Fruit fly (Drosophila melanogaster) whole organism, embryonic: Measurements from ENCODE around the gene CG12301.
A peak's percentile ranks its signal among the peaks of the same experiment; 100 is the strongest.

Experiments used
- Ada2b ChIP-seq: fragments of 200-800 bp; sonication (Bioruptor generic); IDR thresholded peaks from 2 replicates; pipeline ENCODE4 v1.3.6; 2022; ENCODE audit warnings: missing biosample characterization, missing genetic modification characterization
- CG10274 ChIP-seq: fragments of 200-800 bp; sonication (Bioruptor generic); optimal IDR thresholded peaks from 3 replicates; lab custom pipeline; 2017; ENCODE audit warnings: missing biosample characterization, mild to moderate bottlenecking, missing genetic modification characterization
- CG10565 ChIP-seq: fragments of 200-800 bp; sonication (Bioruptor generic); optimal IDR thresholded peaks from 3 replicates; lab custom pipeline; 2016; ENCODE audit warnings: missing biosample characterization, mild to moderate bottlenecking, missing genetic modification characterization
- CG10959 ChIP-seq: fragments of 200-800 bp; sonication (Bioruptor generic); IDR thresholded peaks from 2 replicates; pipeline ENCODE4 v1.3.6; 2022; ENCODE audit warnings: missing biosample characterization, missing genetic modification characterization
- CG11504 ChIP-seq: fragments of 200-800 bp; sonication (Bioruptor generic); optimal IDR thresholded peaks from 3 replicates; lab custom pipeline; 2019; ENCODE audit warnings: missing biosample characterization, mild to moderate bottlenecking, missing genetic modification characterization, moderate library complexity
- CG13624 ChIP-seq: fragments of 200-800 bp; sonication (Bioruptor generic); optimal IDR thresholded peaks from 2 replicates; lab custom pipeline; 2016; ENCODE audit warnings: missing biosample characterization, missing genetic modification characterization
- CG1529 ChIP-seq: fragments of 200-800 bp; sonication (Bioruptor generic); optimal IDR thresholded peaks from 3 replicates; lab custom pipeline; 2018; ENCODE audit warnings: missing biosample characterization, missing genetic modification characterization
- CG15696 ChIP-seq: fragments of 200-800 bp; sonication (Bioruptor generic); optimal IDR thresholded peaks from 2 replicates; lab custom pipeline; 2019; ENCODE audit warnings: missing biosample characterization, mild to moderate bottlenecking, missing genetic modification characterization, moderate library complexity
- CG17359 ChIP-seq: fragments of 200-800 bp; sonication (Bioruptor generic); optimal IDR thresholded peaks from 3 replicates; lab custom pipeline; 2018; ENCODE audit warnings: missing biosample characterization, mild to moderate bottlenecking, missing genetic modification characterization, moderate library complexity
- CG17361 ChIP-seq: fragments of 200-800 bp; sonication (Bioruptor generic); IDR thresholded peaks from 3 replicates; pipeline ENCODE4 v1.3.6; 2022; ENCODE audit warnings: missing biosample characterization, missing genetic modification characterization
- CG18011 ChIP-seq: fragments of 200-800 bp; sonication (Bioruptor generic); optimal IDR thresholded peaks from 2 replicates; lab custom pipeline; 2017; ENCODE audit warnings: missing biosample characterization, missing genetic modification characterization, mild to moderate bottlenecking, moderate library complexity, missing genotype
- CG18476 ChIP-seq: fragments of 200-800 bp; sonication (Bioruptor generic); optimal IDR thresholded peaks from 2 replicates; lab custom pipeline; 2016; ENCODE audit warnings: missing biosample characterization, mild to moderate bottlenecking, missing genetic modification characterization
- CG18764 ChIP-seq: fragments of 200-800 bp; sonication (Bioruptor generic); optimal IDR thresholded peaks from 3 replicates; lab custom pipeline; 2016; ENCODE audit warnings: missing biosample characterization, missing genetic modification characterization
- CG2116 ChIP-seq: fragments of 200-800 bp; sonication (Bioruptor generic); optimal IDR thresholded peaks from 3 replicates; lab custom pipeline; 2018; ENCODE audit warnings: missing biosample characterization, mild to moderate bottlenecking, missing genetic modification characterization
- CG2712 ChIP-seq: fragments of 200-800 bp; optimal IDR thresholded peaks from 3 replicates; lab custom pipeline; 2019; ENCODE audit warnings: missing biosample characterization, mild to moderate bottlenecking, missing genetic modification characterization, moderate library complexity
- CG4730 ChIP-seq: fragments of 200-800 bp; sonication (Bioruptor generic); IDR thresholded peaks from 2 replicates; pipeline ENCODE4 v1.3.6; 2022; ENCODE audit warnings: missing biosample characterization, missing genetic modification characterization
- CG7786 ChIP-seq: fragments of 200-800 bp; sonication (Bioruptor generic); optimal IDR thresholded peaks from 2 replicates; lab custom pipeline; 2016; ENCODE audit warnings: missing biosample characterization, missing genetic modification characterization
- CG8290 ChIP-seq, 3 experiments: fragments of 200-800 bp; sonication (Bioruptor generic); optimal IDR thresholded peaks; 2 replicates each; lab custom pipeline; 2016 to 2019; ENCODE audit warnings: missing biosample characterization in 3 of 3, missing genetic modification characterization in 3 of 3, mild to moderate bottlenecking in 2 of 3, moderate library complexity in 1 of 3
- CG8359 ChIP-seq: fragments of 200-800 bp; sonication (Bioruptor generic); optimal IDR thresholded peaks from 2 replicates; lab custom pipeline; 2017; ENCODE audit warnings: missing biosample characterization, mild to moderate bottlenecking, missing genetic modification characterization, borderline replicate concordance
- CG8388 ChIP-seq: fragments of 200-800 bp; sonication (Bioruptor generic); optimal IDR thresholded peaks from 2 replicates; lab custom pipeline; 2019; ENCODE audit warnings: missing biosample characterization, mild to moderate bottlenecking, missing genetic modification characterization, moderate library complexity
- CG8924 ChIP-seq: fragments of 200-800 bp; optimal IDR thresholded peaks from 3 replicates; lab custom pipeline; 2019; ENCODE audit warnings: missing biosample characterization, mild to moderate bottlenecking, missing genetic modification characterization, moderate library complexity
- CG9215 ChIP-seq: fragments of 200-800 bp; sonication (Bioruptor generic); IDR thresholded peaks from 2 replicates; pipeline ENCODE4 v1.3.6; 2022; ENCODE audit warnings: missing biosample characterization, missing genetic modification characterization
- CG9437 ChIP-seq: fragments of 200-800 bp; sonication (Bioruptor generic); optimal IDR thresholded peaks from 2 replicates; lab custom pipeline; 2018; ENCODE audit warnings: missing biosample characterization, mild to moderate bottlenecking, missing genetic modification characterization
- CG9797 ChIP-seq: fragments of 200-800 bp; sonication (Bioruptor generic); optimal IDR thresholded peaks from 3 replicates; lab custom pipeline; 2018; ENCODE audit warnings: missing biosample characterization, mild to moderate bottlenecking, missing genetic modification characterization
- Dip2 ChIP-seq: fragments of 200-800 bp; sonication (Bioruptor generic); IDR thresholded peaks from 2 replicates; pipeline ENCODE4 v1.3.6; 2022; ENCODE audit warnings: missing biosample characterization, missing genetic modification characterization
- Dref ChIP-seq: fragments of 200-800 bp; sonication (Bioruptor generic); IDR thresholded peaks from 2 replicates; pipeline ENCODE4 v1.3.6; 2022; ENCODE audit warnings: missing biosample characterization, missing genetic modification characterization
- E2f2 ChIP-seq: fragments of 200-800 bp; sonication (Bioruptor generic); IDR thresholded peaks from 2 replicates; pipeline ENCODE4 v1.3.6; 2022; ENCODE audit warnings: missing biosample characterization, missing genetic modification characterization
- Fer3 ChIP-seq: fragments of 200-800 bp; sonication (Bioruptor generic); optimal IDR thresholded peaks from 2 replicates; lab custom pipeline; 2018; ENCODE audit warnings: missing biosample characterization, mild to moderate bottlenecking, missing genetic modification characterization, moderate library complexity
- H15 ChIP-seq: fragments of 200-800 bp; sonication (Bioruptor generic); IDR thresholded peaks from 3 replicates; pipeline ENCODE4 v1.3.6; 2022; ENCODE audit warnings: missing biosample characterization, missing genetic modification characterization
- Hand ChIP-seq: fragments of 200-800 bp; sonication (Bioruptor generic); optimal IDR thresholded peaks from 2 replicates; lab custom pipeline; 2017; ENCODE audit warnings: mild to moderate bottlenecking, missing biosample characterization, missing genetic modification reagents, missing genetic modification characterization
- Lhr ChIP-seq: fragments of 200-800 bp; sonication (Bioruptor generic); optimal IDR thresholded peaks from 3 replicates; lab custom pipeline; 2017; ENCODE audit warnings: mild to moderate bottlenecking, missing biosample characterization, missing genetic modification reagents, missing genetic modification characterization
- Mrtf ChIP-seq: fragments of 200-800 bp; sonication (Bioruptor generic); IDR thresholded peaks from 3 replicates; pipeline ENCODE4 v1.3.6; 2022; ENCODE audit warnings: missing biosample characterization, missing genetic modification characterization
- corto ChIP-seq: fragments of 200-800 bp; sonication (Bioruptor generic); optimal IDR thresholded peaks from 2 replicates; lab custom pipeline; 2016; ENCODE audit warnings: missing biosample characterization, mild to moderate bottlenecking, missing genetic modification characterization, moderate library complexity
- croc ChIP-seq: fragments of 200-800 bp; sonication (Bioruptor generic); conservative IDR thresholded peaks from 3 replicates; pipeline ENCODE4 v1.3.6; 2022; ENCODE audit warnings: missing biosample characterization, missing genetic modification characterization
- crp ChIP-seq, 2 experiments: fragments of 200-800 bp; sonication (Bioruptor generic); optimal IDR thresholded peaks; 2 replicates in 1 of 2; 3 replicates in 1 of 2; lab custom pipeline; 2017; ENCODE audit warnings: missing biosample characterization in 2 of 2, missing genetic modification characterization in 2 of 2, mild to moderate bottlenecking in 1 of 2, moderate library complexity in 1 of 2
- en ChIP-seq: fragments of 200-800 bp; sonication (Bioruptor generic); optimal IDR thresholded peaks from 2 replicates; lab custom pipeline; 2016; ENCODE audit warnings: missing biosample characterization, missing genetic modification characterization
- gem ChIP-seq: fragments of 200-800 bp; sonication (Bioruptor generic); optimal IDR thresholded peaks from 2 replicates; lab custom pipeline; 2019; ENCODE audit warnings: missing biosample characterization, mild to moderate bottlenecking, missing genetic modification characterization, moderate library complexity
- insv ChIP-seq, 2 experiments: fragments of 200-800 bp; sonication (Bioruptor generic); optimal IDR thresholded peaks; 3 replicates each; lab custom pipeline; 2016 to 2018; ENCODE audit warnings: missing biosample characterization in 2 of 2, missing genetic modification characterization in 2 of 2
- kah ChIP-seq: fragments of 200-800 bp; sonication (Bioruptor generic); optimal IDR thresholded peaks from 2 replicates; lab custom pipeline; 2018; ENCODE audit warnings: missing biosample characterization, mild to moderate bottlenecking, missing genetic modification characterization
- nerfin-2 ChIP-seq: fragments of 200-800 bp; sonication (Bioruptor generic); IDR thresholded peaks from 2 replicates; pipeline ENCODE4 v1.3.6; 2022; ENCODE audit warnings: missing biosample characterization, missing genetic modification characterization; ENCODE audit not compliant: partially characterized antibody
- repo ChIP-seq: fragments of 200-800 bp; sonication (Bioruptor generic); optimal IDR thresholded peaks from 2 replicates; lab custom pipeline; 2016; ENCODE audit warnings: missing biosample characterization, missing genetic modification characterization
- row ChIP-seq: fragments of 200-800 bp; sonication (Bioruptor generic); IDR thresholded peaks from 3 replicates; pipeline ENCODE4 v1.3.6; 2022; ENCODE audit warnings: missing biosample characterization, missing genetic modification characterization
- sens ChIP-seq: fragments of 200-800 bp; sonication (Bioruptor generic); peaks from one replicate; lab custom pipeline; 2016; ENCODE audit warnings: missing biosample characterization, missing genetic modification characterization
- sens-2 ChIP-seq: fragments of 200-800 bp; sonication (Bioruptor generic); IDR thresholded peaks from 2 replicates; pipeline ENCODE4 v1.3.6; 2022; ENCODE audit warnings: missing biosample characterization, missing genetic modification characterization
- seq ChIP-seq: fragments of 200-800 bp; sonication (Bioruptor generic); IDR thresholded peaks from 2 replicates; pipeline ENCODE4 v1.3.6; 2022; ENCODE audit warnings: missing biosample characterization, missing genetic modification characterization
- so ChIP-seq: fragments of 200-800 bp; sonication (Bioruptor generic); IDR thresholded peaks from 3 replicates; pipeline ENCODE4 v1.3.6; 2022; ENCODE audit warnings: missing biosample characterization, missing genetic modification characterization
- ssp ChIP-seq: fragments of 200-800 bp; sonication (Bioruptor generic); IDR thresholded peaks from 2 replicates; pipeline ENCODE4 v1.3.6; 2022; ENCODE audit warnings: missing biosample characterization, missing genetic modification characterization
- trh ChIP-seq: fragments of 200-800 bp; sonication (Bioruptor generic); optimal IDR thresholded peaks from 2 replicates; lab custom pipeline; 2016; ENCODE audit warnings: missing biosample characterization, missing genetic modification characterization

The CG12301 gene

dm6 chr3L:15587445-15588381 is 7.1 kb downstream of the CG12301 start, which contains the start of gene CG7656 (continued):
- TF ChIP-seq H15 (GFP tag; lab: Robert Waterston, UW) (peak; percentile 31; the same call in 1 of the 3 replicates), CG13624 (GFP tag; lab: Kevin White, UChicago) (peak; percentile 74), CG9215 (peak; percentile 52), en (GFP tag; lab: Kevin White, UChicago) (peak; percentile 25), CG2116 (GFP tag; lab: Kevin White, UChicago) (peak; percentile 51), CG18011 (peak; percentile 40), CG8290 (GFP tag; optimal IDR thresholded peaks at IDR 0.05; lab: Kevin White, UChicago) (peak; percentile 47), CG8290 (tag; optimal IDR thresholded peaks at IDR 0.05; lab: Kevin White, UChicago) (peak; percentile 43 to 95), repo (peak; percentile 63), CG4730 (GFP tag; lab: Robert Waterston, UW) (peak; percentile 14; the same call in 1 of the 2 replicates), CG18764 (GFP tag; lab: Kevin White, UChicago) (peak; percentile 68), CG8924 (tag; lab: Kevin White, UChicago) (peak; percentile 55), crp (GFP tag; optimal IDR thresholded peaks at IDR 0.05; lab: Kevin White, UChicago) (peak in 1 of 2 experiments; percentile 29), croc (no peak; the same call in 2 of the 3 replicates), corto (no peak), CG11504 (peak; percentile 41), CG10274 (no peak), Dip2 (GFP tag; lab: Robert Waterston, UW) (no peak), CG8388 (GFP tag; lab: Kevin White, UChicago) (no peak), CG10565 (GFP tag; lab: Kevin White, UChicago) (no peak), nerfin-2 (GFP tag; lab: Robert Waterston, UW) (no peak), gem (tag; lab: Kevin White, UChicago) (peak; percentile 50), CG10959 (GFP tag; lab: Robert Waterston, UW) (peak; percentile 54), insv (GFP tag; optimal IDR thresholded peaks at IDR 0.05; lab: Kevin White, UChicago) (no peak), CG15696 (tag; lab: Kevin White, UChicago) (peak; percentile 37), Dref (no peak), Ada2b (GFP tag; lab: Robert Waterston, UW) (peak; percentile 60; the same call in 1 of the 2 replicates), trh (GFP tag; lab: Kevin White, UChicago) (no peak), CG9437 (peak; percentile 14), CG1529 (GFP tag; lab: Kevin White, UChicago) (no peak), Lhr (GFP tag; lab: Kevin White, UChicago) (no peak), so (peak; percentile 27; the same call in 1 of the 3 replicates), Hand (no peak), CG2712 (peak; percentile 9), CG8359 (GFP tag; lab: Kevin White, UChicago) (no peak), CG17361 (GFP tag; lab: Robert Waterston, UW) (no peak), Mrtf (GFP tag; lab: Robert Waterston, UW) (peak; percentile 54; the same call in 2 of the 3 replicates), kah (GFP tag; lab: Kevin White, UChicago) (no peak), E2f2 (peak; percentile 5), seq (GFP tag; lab: Robert Waterston, UW) (peak; percentile 53; the same call in 1 of the 2 replicates), CG7786 (GFP tag; lab: Kevin White, UChicago) (peak; percentile 75), sens (GFP tag; lab: Kevin White, UChicago) (peak; percentile 95), CG9797 (GFP tag; lab: Kevin White, UChicago) (no peak), row (GFP tag; lab: Robert Waterston, UW) (peak; percentile 96), Fer3 (tag; lab: Kevin White, UChicago) (peak; percentile 37), CG18476 (GFP tag; lab: Kevin White, UChicago) (no peak), sens-2 (GFP tag; lab: Robert Waterston, UW) (no peak), CG17359 (tag; lab: Kevin White, UChicago) (peak; percentile 39), ssp (GFP tag; lab: Robert Waterston, UW) (peak; percentile 40)
